Worm (Caenorhabditis elegans): Measurements from ENCODE around the gene lin-3.

DNA sequence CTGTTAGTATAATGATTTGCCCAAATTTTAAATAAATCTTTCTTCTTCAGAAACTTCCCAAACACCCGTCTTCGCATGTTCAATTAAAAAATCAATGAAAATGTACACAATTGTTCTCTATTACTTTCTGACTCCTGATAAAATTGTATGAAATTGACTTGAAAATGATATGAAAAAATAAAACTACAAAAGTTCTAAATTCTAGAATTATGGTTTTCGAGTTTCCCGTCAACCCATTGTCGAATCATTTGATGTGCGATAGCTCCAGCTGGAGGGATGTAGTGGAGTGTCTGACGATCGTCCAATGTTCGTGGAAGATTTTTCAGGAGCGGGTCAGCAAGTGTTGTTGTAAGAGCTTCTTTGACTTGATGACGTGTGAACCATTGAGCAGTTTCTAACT lies 44.2 kb upstream of the lin-3 start:
- TF ChIP-seq B0310.2 (tag; optimal IDR thresholded peaks at IDR 0.05) (no peak), scrt-1 (GFP tag; IDR thresholded peaks at IDR 0.05) (no peak), hmg-4 (GFP tag; optimal IDR thresholded peaks at IDR 0.05) (no peak), flt-1 (GFP tag; IDR thresholded peaks at IDR 0.05) (no peak), F13C5.2 (tag; optimal IDR thresholded peaks at IDR 0.05) (no peak), ama-1 (optimal IDR thresholded peaks at IDR 0.05) (no peak), tra-4 (tag; optimal IDR thresholded peaks at IDR 0.05) (no peak)

All from whole organism, early embryonic.